Worm (Caenorhabditis elegans) whole organism, L4 larva: ENCODE measurements around the gene sre-18.

ENCODE experiments used
- D1046.2 ChIP-seq: fragments of 200-800 bp; sonication (Bioruptor generic); IDR thresholded peaks from 2 replicates; pipeline ENCODE4 v1.3.6; 2022; ENCODE audit warnings: missing genetic modification characterization, missing compliant biosample characterization
- F10B5.3 ChIP-seq: sonication (generic microtip); optimal IDR thresholded peaks from 2 replicates; lab custom pipeline; 2016; ENCODE audit warnings: mild to moderate bottlenecking, missing genetic modification characterization, missing compliant biosample characterization
- F26F4.8 ChIP-seq: fragments of 200-800 bp; sonication (Bioruptor generic); conservative IDR thresholded peaks from 2 replicates; pipeline ENCODE4 v1.3.6; 2022; ENCODE audit warnings: missing genetic modification characterization, missing compliant biosample characterization
- R02D3.7 ChIP-seq: fragments of 150-350 bp; sonication (generic microtip); optimal IDR thresholded peaks from 3 replicates; lab custom pipeline; 2014; ENCODE audit warnings: missing biosample characterization, missing genetic modification characterization
- Y105C5A.15 ChIP-seq: fragments of 200-800 bp; sonication (Bioruptor generic); IDR thresholded peaks from 2 replicates; pipeline ENCODE4 v1.3.6; 2022; ENCODE audit warnings: missing genetic modification characterization, missing compliant biosample characterization
- ZK546.5 ChIP-seq, 2 experiments: sonication (generic microtip); optimal IDR thresholded peaks; 2 replicates each; lab custom pipeline; 2017; ENCODE audit warnings: missing biosample characterization in 2 of 2, missing genetic modification characterization in 2 of 2
- ceh-62 ChIP-seq: sonication (generic microtip); optimal IDR thresholded peaks from 2 replicates; lab custom pipeline; 2017; ENCODE audit warnings: missing biosample characterization, missing genetic modification characterization
- ceh-82 ChIP-seq: sonication (generic microtip); optimal IDR thresholded peaks from 2 replicates; lab custom pipeline; 2017; ENCODE audit warnings: missing biosample characterization, missing genetic modification characterization
- cey-2 ChIP-seq: sonication (generic microtip); optimal IDR thresholded peaks from 3 replicates; lab custom pipeline; 2017; ENCODE audit warnings: missing genetic modification characterization, mild to moderate bottlenecking, missing compliant biosample characterization, antibody characterized with exemption, borderline replicate concordance; ENCODE audit not compliant: insufficient read depth
- ctbp-1 ChIP-seq: fragments of 200-800 bp; sonication (Bioruptor generic); IDR thresholded peaks from 2 replicates; pipeline ENCODE4 v1.3.6; 2022; ENCODE audit warnings: missing genetic modification reagents, missing genetic modification characterization, missing compliant biosample characterization
- daf-12 ChIP-seq: fragments of 150-350 bp; optimal IDR thresholded peaks from 2 replicates; lab custom pipeline; 2014; ENCODE audit warnings: missing biosample characterization, missing genetic modification reagents, missing genetic modification characterization
- daf-16 ChIP-seq, 3 experiments: sonication (generic microtip); optimal IDR thresholded peaks; 2 replicates each; lab custom pipeline; 2016 to 2017; ENCODE audit warnings: missing genetic modification characterization in 3 of 3, missing genetic modification reagents in 3 of 3, mild to moderate bottlenecking in 2 of 3, missing compliant biosample characterization in 2 of 3, missing biosample characterization in 1 of 3, moderate library complexity in 1 of 3
- dmd-6 ChIP-seq: fragments of 200-800 bp; sonication (Bioruptor generic); IDR thresholded peaks from 2 replicates; pipeline ENCODE4 v1.3.6; 2022; ENCODE audit warnings: missing genetic modification reagents, missing genetic modification characterization, missing compliant biosample characterization
- dmd-8 ChIP-seq: fragments of 200-800 bp; sonication (Bioruptor generic); IDR thresholded peaks from 2 replicates; pipeline ENCODE4 v1.3.6; 2022; ENCODE audit warnings: missing genetic modification characterization, missing compliant biosample characterization
- dmd-9 ChIP-seq: fragments of 200-800 bp; sonication (Bioruptor generic); IDR thresholded peaks from 2 replicates; pipeline ENCODE4 v1.3.6; 2022; ENCODE audit warnings: missing genetic modification reagents, missing genetic modification characterization, missing compliant biosample characterization
- dpl-1 ChIP-seq: fragments of 150-350 bp; optimal IDR thresholded peaks from 2 replicates; lab custom pipeline; 2014; ENCODE audit warnings: missing biosample characterization, missing genetic modification reagents, missing genetic modification characterization
- dve-1 ChIP-seq: sonication (generic microtip); optimal IDR thresholded peaks from 2 replicates; lab custom pipeline; 2017; ENCODE audit warnings: antibody characterized with exemption, mild to moderate bottlenecking, missing genetic modification characterization, missing compliant biosample characterization; ENCODE audit not compliant: insufficient read depth
- egl-43 ChIP-seq: fragments of 200-800 bp; sonication (Bioruptor generic); IDR thresholded peaks from 2 replicates; pipeline ENCODE4 v1.3.6; 2022; ENCODE audit warnings: missing genetic modification reagents, missing genetic modification characterization, missing compliant biosample characterization
- fkh-10 ChIP-seq: fragments of 150-350 bp; optimal IDR thresholded peaks from 2 replicates; lab custom pipeline; 2014; ENCODE audit warnings: missing biosample characterization, missing genetic modification reagents, missing genetic modification characterization
- hif-1 ChIP-seq, 2 experiments: sonication (generic microtip); optimal IDR thresholded peaks; 2 replicates each; lab custom pipeline; 2016 to 2017; ENCODE audit warnings: missing compliant biosample characterization in 2 of 2, missing genetic modification characterization in 2 of 2, missing genetic modification reagents in 2 of 2, missing genotype in 2 of 2, mild to moderate bottlenecking in 1 of 2
- hlh-11 ChIP-seq: fragments of 200-800 bp; sonication (Bioruptor generic); optimal IDR thresholded peaks from 2 replicates; lab custom pipeline; 2018; ENCODE audit warnings: mild to moderate bottlenecking, missing genetic modification characterization, missing compliant biosample characterization
- hlh-30 ChIP-seq: sonication (generic microtip); optimal IDR thresholded peaks from 2 replicates; lab custom pipeline; 2017; ENCODE audit warnings: antibody characterized with exemption, mild to moderate bottlenecking, missing genetic modification characterization, missing compliant biosample characterization; ENCODE audit not compliant: insufficient read depth
- lim-7 ChIP-seq: fragments of 200-800 bp; sonication (Bioruptor generic); IDR thresholded peaks from 2 replicates; pipeline ENCODE4 v1.3.6; 2022; ENCODE audit warnings: missing genetic modification characterization, missing compliant biosample characterization
- lin-1 ChIP-seq: fragments of 200-800 bp; sonication (Bioruptor generic); IDR thresholded peaks from 2 replicates; pipeline ENCODE4 v1.3.6; 2022; ENCODE audit warnings: missing genetic modification reagents, missing genetic modification characterization, missing compliant biosample characterization
- lin-29 ChIP-seq: fragments of 200-800 bp; sonication (Bioruptor generic); IDR thresholded peaks from 2 replicates; pipeline ENCODE4 v1.3.6; 2022; ENCODE audit warnings: missing genetic modification reagents, missing genetic modification characterization, missing compliant biosample characterization
- lin-38 ChIP-seq: fragments of 200-800 bp; sonication (Bioruptor generic); IDR thresholded peaks from 2 replicates; pipeline ENCODE4 v1.3.6; 2022; ENCODE audit warnings: missing genetic modification reagents, missing genetic modification characterization, missing compliant biosample characterization
- lsy-2 ChIP-seq, 2 experiments: fragments of 150-350 bp in 1 of 2; sonication (generic microtip) in 1 of 2; optimal IDR thresholded peaks; 2 replicates each; lab custom pipeline; 2014 to 2017; ENCODE audit warnings: missing biosample characterization in 2 of 2, missing genetic modification characterization in 2 of 2
- madf-5 ChIP-seq, 2 experiments: fragments of 200-800 bp; sonication (Bioruptor generic); IDR thresholded peaks; 2 replicates each; pipeline ENCODE4 v1.3.6; 2022; ENCODE audit warnings: missing compliant biosample characterization in 2 of 2, missing genetic modification characterization in 2 of 2
- mdt-29 ChIP-seq: fragments of 200-800 bp; sonication (Bioruptor generic); IDR thresholded peaks from 2 replicates; pipeline ENCODE4 v1.3.6; 2022; ENCODE audit warnings: missing genetic modification reagents, missing genetic modification characterization, missing compliant biosample characterization
- mes-2 ChIP-seq: sonication (generic microtip); optimal IDR thresholded peaks from 2 replicates; lab custom pipeline; 2016; ENCODE audit warnings: missing genotype, mild to moderate bottlenecking, missing genetic modification characterization, missing compliant biosample characterization; ENCODE audit not compliant: poor library complexity, severe bottlenecking
- nhr-11 ChIP-seq: fragments of 150-350 bp; optimal IDR thresholded peaks from 2 replicates; lab custom pipeline; 2014; ENCODE audit warnings: missing biosample characterization, missing genetic modification characterization
- nhr-111 ChIP-seq: fragments of 200-800 bp; sonication (Bioruptor generic); optimal IDR thresholded peaks from 2 replicates; lab custom pipeline; 2018; ENCODE audit warnings: mild to moderate bottlenecking, missing genetic modification characterization, missing compliant biosample characterization
- nhr-28 ChIP-seq: fragments of 150-350 bp; optimal IDR thresholded peaks from 2 replicates; lab custom pipeline; 2014; ENCODE audit warnings: missing biosample characterization, missing genetic modification characterization
- nhr-48 ChIP-seq: sonication (generic microtip); optimal IDR thresholded peaks from 2 replicates; lab custom pipeline; 2016; ENCODE audit warnings: mild to moderate bottlenecking, missing genetic modification characterization, missing compliant biosample characterization
- nhr-6 ChIP-seq: fragments of 150-350 bp; optimal IDR thresholded peaks from 2 replicates; lab custom pipeline; 2014; ENCODE audit warnings: missing biosample characterization, missing genetic modification characterization
- skn-1 ChIP-seq: fragments of 150-350 bp; optimal IDR thresholded peaks from 2 replicates; lab custom pipeline; 2014; ENCODE audit warnings: missing biosample characterization, missing genetic modification characterization
- snpc-4 ChIP-seq: fragments of 150-350 bp; optimal IDR thresholded peaks from 2 replicates; lab custom pipeline; 2014; ENCODE audit warnings: missing biosample characterization, missing genetic modification characterization
- spr-3 ChIP-seq: fragments of 200-800 bp; sonication (Bioruptor generic); optimal IDR thresholded peaks from 2 replicates; lab custom pipeline; 2018; ENCODE audit warnings: mild to moderate bottlenecking, missing genetic modification characterization, missing compliant biosample characterization
- tra-1 ChIP-seq: fragments of 200-800 bp; sonication (Bioruptor generic); IDR thresholded peaks from 2 replicates; pipeline ENCODE4 v1.3.6; 2022; ENCODE audit warnings: missing genetic modification reagents, missing genetic modification characterization, missing compliant biosample characterization
- unc-130 ChIP-seq: sonication (generic microtip); optimal IDR thresholded peaks from 2 replicates; lab custom pipeline; 2016; ENCODE audit warnings: missing genetic modification reagents, missing genetic modification characterization, missing compliant biosample characterization
- unc-62 ChIP-seq, 3 experiments: fragments of 150-350 bp in 1 of 3; sonication (generic microtip); optimal IDR thresholded peaks in 2 of 3; peaks in 1 of 3; 1 replicate in 1 of 3; 2 replicates in 2 of 3; lab custom pipeline; 2014 to 2017; ENCODE audit warnings: missing biosample characterization in 3 of 3, missing genetic modification characterization in 3 of 3, missing genetic modification reagents in 3 of 3, missing genotype in 1 of 3
- vab-7 ChIP-seq: fragments of 200-800 bp; sonication (Bioruptor generic); IDR thresholded peaks from 2 replicates; pipeline ENCODE4 v1.3.6; 2022; ENCODE audit warnings: missing genetic modification reagents, missing genetic modification characterization, missing compliant biosample characterization
- zag-1 ChIP-seq: fragments of 150-350 bp; optimal IDR thresholded peaks from 2 replicates; lab custom pipeline; 2014; ENCODE audit warnings: missing biosample characterization, missing genetic modification characterization
- zip-11 ChIP-seq: fragments of 200-800 bp; sonication (Bioruptor generic); IDR thresholded peaks from 2 replicates; pipeline ENCODE4 v1.3.6; 2022; ENCODE audit warnings: missing genetic modification characterization, missing compliant biosample characterization

Gene sre-18

DNA sequence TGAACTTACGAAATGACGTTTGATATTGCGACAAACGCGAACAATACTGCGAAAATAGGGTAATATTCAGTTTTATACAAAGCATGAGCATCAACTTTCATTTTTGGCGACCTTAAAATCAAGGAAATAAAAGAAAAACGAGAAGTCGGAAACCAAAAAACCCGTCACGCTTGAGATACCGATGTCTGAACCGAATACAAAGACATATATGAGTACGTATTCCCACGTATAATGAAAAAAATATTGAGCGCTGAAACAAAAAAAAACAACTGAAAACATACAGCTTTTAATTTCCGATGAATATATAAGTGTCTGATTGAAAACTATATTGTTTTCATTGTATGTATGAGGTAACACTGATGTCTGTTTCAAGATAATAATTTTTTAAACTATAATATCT lies at the start of gene sre-18:
TSS of gene sre-18 (minus strand) at position 101 of the 400 bp plus-strand sequence.
- no peak for TF ChIP-seq cey-2
- no peak for TF ChIP-seq dmd-6 (GFP tag; lab: Robert Waterston, UW)
- no peak for TF ChIP-seq hlh-30
- no peak for TF ChIP-seq F10B5.3 (tag; lab: Kevin White, UChicago)
- no peak for TF ChIP-seq vab-7 (GFP tag; lab: Robert Waterston, UW)
- TF ChIP-seq F26F4.8 (GFP tag; lab: Robert Waterston, UW), result no peak
- no peak for TF ChIP-seq snpc-4
- no peak for TF ChIP-seq lin-38
- no peak for TF ChIP-seq lim-7 (GFP tag; lab: Robert Waterston, UW)

DNA sequence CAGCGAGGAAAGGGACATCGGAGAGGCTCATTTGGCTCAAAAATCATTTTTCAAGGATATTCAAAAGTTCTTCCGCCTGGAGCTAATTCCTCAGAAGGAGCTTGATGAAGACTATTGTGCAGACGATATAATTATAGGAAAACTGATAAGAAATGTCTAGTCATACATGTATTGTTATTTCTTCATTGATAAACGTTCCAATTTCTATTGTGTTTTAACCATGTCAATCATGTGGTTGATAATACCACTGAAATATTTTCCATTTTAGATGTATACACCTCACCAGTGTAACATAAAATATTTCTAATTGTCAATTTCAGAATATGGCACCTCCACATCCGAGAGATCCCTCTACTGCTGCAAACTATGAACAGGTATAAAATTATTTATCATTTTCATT lies 49.8 kb upstream of the sre-18 start, which contains the start of gene ltah-1.1:
TSS of gene ltah-1.1 (plus strand) at position 283 of the 400 bp plus-strand sequence.
- TF ChIP-seq lin-1 (GFP tag; lab: Robert Waterston, UW) (no peak), unc-130 (GFP tag; lab: Kevin White, UChicago) (no peak), daf-16 (GFP tag; optimal IDR thresholded peaks at IDR 0.05; lab: Kevin White, UChicago) (no peak), daf-16 (tag; optimal IDR thresholded peaks at IDR 0.05; lab: Kevin White, UChicago) (peak; percentile 16), nhr-6 (tag; lab: Kevin White, UChicago) (no peak), fkh-10 (GFP tag; lab: Kevin White, UChicago) (no peak), lim-7 (GFP tag; lab: Robert Waterston, UW) (no peak), Y105C5A.15 (GFP tag; lab: Robert Waterston, UW) (no peak), dmd-8 (GFP tag; lab: Robert Waterston, UW) (no peak), hlh-11 (peak; percentile 2), dmd-6 (GFP tag; lab: Robert Waterston, UW) (peak; percentile 42; the same call in 1 of the 2 replicates), nhr-111 (no peak), nhr-28 (peak; percentile 20), nhr-11 (tag; lab: Kevin White, UChicago) (no peak), dve-1 (tag; lab: Kevin White, UChicago) (peak; percentile 27), spr-3 (GFP tag; lab: Kevin White, UChicago) (no peak)

DNA sequence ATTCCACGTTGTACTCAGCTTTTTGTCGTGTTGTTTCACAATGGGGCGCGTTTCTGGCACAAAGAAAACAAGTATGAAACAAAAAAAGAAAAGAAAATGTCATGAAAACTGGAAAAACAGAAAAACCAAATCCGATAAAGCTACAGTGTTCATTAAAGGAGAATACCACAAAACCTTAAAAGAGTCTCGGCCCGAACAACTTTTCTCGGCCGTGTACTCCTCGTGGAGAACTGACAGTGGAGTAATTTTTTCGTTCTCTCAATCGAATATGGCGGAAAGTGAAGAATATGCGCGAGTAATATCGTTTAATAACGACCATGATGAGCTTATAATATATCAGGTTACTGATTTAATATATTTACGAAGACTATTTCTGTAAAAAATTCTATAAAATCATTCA lies 48.9 kb upstream of the sre-18 start, which contains the start of the genes tag-335 and vkmt-1:
TSS of gene tag-335 (minus strand) at position 88 of the 400 bp plus-strand sequence.
TSS of gene vkmt-1 (plus strand) at position 219 of the 400 bp plus-strand sequence.
- TF ChIP-seq nhr-6 (tag; lab: Kevin White, UChicago) (peak; percentile 20), madf-5 (GFP tag; IDR thresholded peaks at IDR 0.05; lab: Robert Waterston, UW) (no peak), hif-1 (tag; optimal IDR thresholded peaks at IDR 0.05; lab: Kevin White, UChicago) (peak in 1 of 2 experiments; percentile 11), ceh-62 (no peak), unc-62 (GFP tag; optimal IDR thresholded peaks at IDR 0.05 in 1 of 2; lab: Kevin White, UChicago) (peak in 1 of 2 experiments; percentile 84), unc-62 (tag; optimal IDR thresholded peaks at IDR 0.05; lab: Kevin White, UChicago) (no peak), ctbp-1 (no peak), lin-29 (GFP tag; lab: Robert Waterston, UW) (no peak), mdt-29 (GFP tag; lab: Robert Waterston, UW) (no peak), unc-130 (GFP tag; lab: Kevin White, UChicago) (peak; percentile 50), mes-2 (tag; lab: Kevin White, UChicago) (peak; percentile 88), lsy-2 (tag; optimal IDR thresholded peaks at IDR 0.05; lab: Kevin White, UChicago) (peak in 1 of 2 experiments; percentile 72)

DNA sequence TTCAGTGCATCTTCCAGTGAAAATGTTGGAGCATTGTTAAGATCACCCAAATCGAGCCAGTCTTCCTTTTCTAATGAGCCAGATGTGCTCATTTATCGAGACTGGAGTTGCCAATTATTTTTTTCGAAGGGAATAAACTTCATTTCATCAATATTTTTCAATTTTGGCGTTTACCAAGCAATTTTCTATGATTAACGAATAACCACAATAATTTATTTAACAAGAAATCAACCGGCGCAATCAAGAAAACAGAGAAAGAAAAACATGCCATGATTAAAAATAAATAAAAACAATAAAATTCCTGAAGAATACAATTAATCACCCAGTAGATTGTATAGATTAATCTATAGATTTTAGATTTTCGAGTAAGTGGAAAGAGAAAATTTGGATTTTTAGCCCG lies 46.3 kb upstream of the sre-18 start, which contains the start of gene vps-8:
TSS of gene vps-8 (minus strand) at position 101 of the 400 bp plus-strand sequence.
- TF ChIP-seq nhr-48 (tag; lab: Kevin White, UChicago) (no peak), nhr-6 (tag; lab: Kevin White, UChicago) (no peak), dmd-9 (no peak), zag-1 (tag; lab: Kevin White, UChicago) (no peak), ceh-82 (no peak), lin-1 (GFP tag; lab: Robert Waterston, UW) (no peak), zip-11 (GFP tag; lab: Robert Waterston, UW) (no peak), skn-1 (tag; lab: Kevin White, UChicago) (no peak), tra-1 (GFP tag; lab: Robert Waterston, UW) (no peak), ZK546.5 (tag; optimal IDR thresholded peaks at IDR 0.05; lab: Kevin White, UChicago) (no peak), R02D3.7 (tag; lab: Kevin White, UChicago) (no peak), D1046.2 (GFP tag; lab: Robert Waterston, UW) (no peak), daf-12 (tag; lab: Kevin White, UChicago) (no peak), fkh-10 (GFP tag; lab: Kevin White, UChicago) (no peak), ceh-62 (no peak), dpl-1 (GFP tag; lab: Kevin White, UChicago) (no peak), lin-29 (GFP tag; lab: Robert Waterston, UW) (no peak), egl-43 (GFP tag; lab: Robert Waterston, UW) (no peak)
